Worm (Caenorhabditis elegans) whole organism, L1 larva: ENCODE data around the gene F42A10.6.
A peak's percentile ranks its signal among the peaks of the same experiment; 100 is the strongest.

Experiments used
- C04F5.9 ChIP-seq: sonication (generic microtip); optimal IDR thresholded peaks from 2 replicates; lab custom pipeline; 2016; ENCODE audit warnings: missing genetic modification characterization, missing compliant biosample characterization
- C16A3.4 ChIP-seq: fragments of 150-350 bp; optimal IDR thresholded peaks from 2 replicates; lab custom pipeline; 2014; ENCODE audit warnings: missing biosample characterization, missing genetic modification characterization
- alr-1 ChIP-seq: fragments of 200-800 bp; sonication (Bioruptor generic); optimal IDR thresholded peaks from 2 replicates; lab custom pipeline; 2018; ENCODE audit warnings: borderline replicate concordance, mild to moderate bottlenecking, missing genetic modification characterization, missing compliant biosample characterization
- blmp-1 ChIP-seq: fragments of 150-350 bp; optimal IDR thresholded peaks from 2 replicates; lab custom pipeline; 2014; ENCODE audit warnings: missing biosample characterization, missing genetic modification characterization
- ceh-8 ChIP-seq: fragments of 200-800 bp; sonication (Bioruptor generic); optimal IDR thresholded peaks from 2 replicates; lab custom pipeline; 2018; ENCODE audit warnings: mild to moderate bottlenecking, missing genetic modification characterization, moderate library complexity, missing compliant biosample characterization
- ceh-82 ChIP-seq, 3 experiments: fragments of 150-350 bp in 1 of 3; sonication (generic microtip) in 2 of 3; optimal IDR thresholded peaks; 2 replicates each; lab custom pipeline; 2014 to 2017; ENCODE audit warnings: missing biosample characterization in 3 of 3, missing genetic modification characterization in 3 of 3
- dpl-1 ChIP-seq, 3 experiments: fragments of 150-350 bp in 2 of 3; sonication (generic microtip) in 1 of 3; optimal IDR thresholded peaks; 2 replicates each; lab custom pipeline; 2014 to 2017; ENCODE audit warnings: missing biosample characterization in 3 of 3, missing genetic modification characterization in 3 of 3, missing genetic modification reagents in 3 of 3
- dsc-1 ChIP-seq: sonication (generic microtip); optimal IDR thresholded peaks from 2 replicates; lab custom pipeline; 2016; ENCODE audit warnings: mild to moderate bottlenecking, missing genetic modification characterization, missing compliant biosample characterization
- efl-3 ChIP-seq: fragments of 200-800 bp; sonication (Bioruptor generic); optimal IDR thresholded peaks from 2 replicates; lab custom pipeline; 2018; ENCODE audit warnings: mild to moderate bottlenecking, missing genetic modification characterization, missing compliant biosample characterization
- elt-2 ChIP-seq: sonication (generic microtip); optimal IDR thresholded peaks from 2 replicates; lab custom pipeline; 2016; ENCODE audit warnings: missing genetic modification characterization, mild to moderate bottlenecking, inconsistent platforms, missing compliant biosample characterization, missing genetic modification reagents
- fkh-10 ChIP-seq: sonication (generic microtip); optimal IDR thresholded peaks from 2 replicates; lab custom pipeline; 2017; ENCODE audit warnings: missing biosample characterization, missing genetic modification reagents, missing genetic modification characterization
- fkh-4 ChIP-seq: sonication (generic microtip); optimal IDR thresholded peaks from 2 replicates; lab custom pipeline; 2016; ENCODE audit warnings: missing compliant biosample characterization, missing genetic modification characterization, borderline replicate concordance
- fkh-8 ChIP-seq: sonication (generic microtip); optimal IDR thresholded peaks from 2 replicates; lab custom pipeline; 2016; ENCODE audit warnings: mild to moderate bottlenecking, missing genetic modification characterization, missing compliant biosample characterization
- hlh-17 ChIP-seq: fragments of 200-800 bp; sonication (Bioruptor generic); optimal IDR thresholded peaks from 2 replicates; lab custom pipeline; 2018; ENCODE audit warnings: missing genetic modification characterization, mild to moderate bottlenecking, missing compliant biosample characterization, moderate library complexity, borderline replicate concordance
- irx-1 ChIP-seq: sonication (generic microtip); optimal IDR thresholded peaks from 2 replicates; lab custom pipeline; 2016; ENCODE audit warnings: missing genetic modification characterization, missing compliant biosample characterization
- isw-1 ChIP-seq: fragments of 200-800 bp; sonication (Bioruptor generic); IDR thresholded peaks from 2 replicates; pipeline ENCODE4 v1.3.6; 2022; ENCODE audit warnings: missing genetic modification characterization, missing compliant biosample characterization
- jun-1 ChIP-seq: fragments of 150-350 bp; optimal IDR thresholded peaks from 2 replicates; lab custom pipeline; 2014; ENCODE audit warnings: missing biosample characterization, missing genetic modification reagents, missing genetic modification characterization
- lin-14 ChIP-seq: fragments of 200-800 bp; sonication (Bioruptor generic); optimal IDR thresholded peaks from 2 replicates; lab custom pipeline; 2018; ENCODE audit warnings: mild to moderate bottlenecking, missing genetic modification characterization, moderate library complexity, missing compliant biosample characterization
- lin-39 ChIP-seq: fragments of 150-350 bp; optimal IDR thresholded peaks from 2 replicates; lab custom pipeline; 2014; ENCODE audit warnings: missing biosample characterization, missing genetic modification reagents, missing genetic modification characterization
- lsy-2 ChIP-seq, 2 experiments: fragments of 150-350 bp; optimal IDR thresholded peaks; 2 replicates each; lab custom pipeline; 2014; ENCODE audit warnings: missing biosample characterization in 2 of 2, missing genetic modification characterization in 2 of 2
- mab-9 ChIP-seq: fragments of 200-800 bp; sonication (Bioruptor generic); IDR thresholded peaks from 2 replicates; pipeline ENCODE4 v1.3.6; 2022; ENCODE audit warnings: missing genetic modification reagents, missing genetic modification characterization, missing compliant biosample characterization
- mdl-1 ChIP-seq, 2 experiments: fragments of 150-350 bp; optimal IDR thresholded peaks; 2 replicates each; lab custom pipeline; 2014 to 2017; ENCODE audit warnings: missing biosample characterization in 2 of 2, missing genetic modification characterization in 2 of 2, inconsistent platforms in 1 of 2
- nhr-11 ChIP-seq: fragments of 150-350 bp; optimal IDR thresholded peaks from 2 replicates; lab custom pipeline; 2014; ENCODE audit warnings: missing biosample characterization, missing genetic modification characterization
- nhr-19 ChIP-seq: fragments of 200-800 bp; sonication (Bioruptor generic); conservative IDR thresholded peaks from 2 replicates; pipeline ENCODE4 v1.3.6; 2022; ENCODE audit warnings: missing genetic modification characterization, missing compliant biosample characterization
- nhr-28 ChIP-seq: fragments of 150-350 bp; optimal IDR thresholded peaks from 2 replicates; lab custom pipeline; 2014; ENCODE audit warnings: missing biosample characterization, missing genetic modification characterization
- nhr-47 ChIP-seq: sonication (generic microtip); optimal IDR thresholded peaks from 2 replicates; lab custom pipeline; 2016; ENCODE audit warnings: mild to moderate bottlenecking, missing genetic modification characterization, moderate library complexity, missing compliant biosample characterization
- nhr-71 ChIP-seq: sonication (generic microtip); optimal IDR thresholded peaks from 2 replicates; lab custom pipeline; 2016; ENCODE audit warnings: mild to moderate bottlenecking, missing genetic modification characterization, moderate library complexity, missing compliant biosample characterization
- nhr-77 ChIP-seq: fragments of 150-350 bp; optimal IDR thresholded peaks from 2 replicates; lab custom pipeline; 2014; ENCODE audit warnings: missing biosample characterization, missing genetic modification characterization
- nhr-84 ChIP-seq: sonication (generic microtip); optimal IDR thresholded peaks from 2 replicates; lab custom pipeline; 2017; ENCODE audit warnings: missing biosample characterization, missing genetic modification characterization
- nhr-85 ChIP-seq: sonication (generic microtip); peaks from one replicate; lab custom pipeline; 2016; ENCODE audit warnings: missing genetic modification characterization, inconsistent platforms, missing compliant biosample characterization
- pag-3 ChIP-seq: sonication (generic microtip); optimal IDR thresholded peaks from 2 replicates; lab custom pipeline; 2017; ENCODE audit warnings: missing genetic modification characterization, mild to moderate bottlenecking, missing compliant biosample characterization, antibody characterized with exemption, borderline replicate concordance; ENCODE audit not compliant: insufficient read depth
- pax-3 ChIP-seq: fragments of 200-800 bp; sonication (Bioruptor generic); optimal IDR thresholded peaks from 2 replicates; lab custom pipeline; 2018; ENCODE audit warnings: mild to moderate bottlenecking, missing genetic modification characterization, moderate library complexity, missing compliant biosample characterization
- pqm-1 ChIP-seq: sonication (generic microtip); optimal IDR thresholded peaks from 3 replicates; lab custom pipeline; 2017; ENCODE audit warnings: missing biosample characterization, missing genetic modification characterization
- snu-23 ChIP-seq: sonication (generic microtip); optimal IDR thresholded peaks from 2 replicates; lab custom pipeline; 2016; ENCODE audit warnings: missing genetic modification characterization, missing compliant biosample characterization
- swsn-7 ChIP-seq: sonication (generic microtip); optimal IDR thresholded peaks from 2 replicates; lab custom pipeline; 2016; ENCODE audit warnings: missing genetic modification characterization, missing compliant biosample characterization
- tbx-2 ChIP-seq: sonication (generic microtip); optimal IDR thresholded peaks from 2 replicates; lab custom pipeline; 2016; ENCODE audit warnings: missing genetic modification characterization, missing compliant biosample characterization
- unc-86 ChIP-seq: sonication (generic microtip); optimal IDR thresholded peaks from 2 replicates; lab custom pipeline; 2016; ENCODE audit warnings: missing genetic modification characterization, missing compliant biosample characterization
- xbp-1 ChIP-seq: sonication (generic microtip); optimal IDR thresholded peaks from 2 replicates; lab custom pipeline; 2016; ENCODE audit warnings: missing genetic modification characterization, missing compliant biosample characterization
- zag-1 ChIP-seq: fragments of 150-350 bp; optimal IDR thresholded peaks from 2 replicates; lab custom pipeline; 2014; ENCODE audit warnings: missing biosample characterization, missing genetic modification characterization
- zip-4 ChIP-seq: fragments of 200-800 bp; sonication (Bioruptor generic); optimal IDR thresholded peaks from 2 replicates; lab custom pipeline; 2018; ENCODE audit warnings: mild to moderate bottlenecking, missing genetic modification characterization, moderate library complexity, missing compliant biosample characterization

F42A10.6 gene

ce11 chrIII:6136178-6136577 lies 40.5 kb downstream of the F42A10.6 start, which contains the start of gene mvk-1:
mvk-1 (minus strand) TSS chrIII:6136278.
- no peak for TF ChIP-seq unc-86 (tag; lab: Kevin White, UChicago)
- TF ChIP-seq lsy-2 (tag; optimal IDR thresholded peaks at IDR 0.05; lab: Kevin White, UChicago): peak in 1 of 2 experiments; percentile 12
- no peak for TF ChIP-seq pax-3
- TF ChIP-seq xbp-1 (tag; lab: Kevin White, UChicago): no peak
- TF ChIP-seq nhr-85 (tag; lab: Kevin White, UChicago): no peak
- TF ChIP-seq alr-1 (tag; lab: Kevin White, UChicago): no peak
- no peak for TF ChIP-seq zip-4 (GFP tag; lab: Kevin White, UChicago)
- no peak for TF ChIP-seq nhr-19
- TF ChIP-seq, all 84 proteins: peak for 1

ce11 chrIII:6135211-6135610 lies 41.5 kb downstream of the F42A10.6 start:
- peak; percentile 83 for TF ChIP-seq lin-14 (GFP tag; lab: Kevin White, UChicago)
- TF ChIP-seq fkh-10 (GFP tag; lab: Kevin White, UChicago): peak; percentile 68
- no peak for TF ChIP-seq fkh-4 (tag; lab: Kevin White, UChicago)
- peak in 1 of 3 experiments; percentile 57 for TF ChIP-seq ceh-82 (tag; optimal IDR thresholded peaks at IDR 0.05; lab: Kevin White, UChicago)
- TF ChIP-seq nhr-85 (tag; lab: Kevin White, UChicago): no peak
- TF ChIP-seq nhr-71 (tag; lab: Kevin White, UChicago): peak; percentile 15
- no peak for TF ChIP-seq jun-1 (tag; lab: Kevin White, UChicago)
- peak; percentile 5 for TF ChIP-seq swsn-7 (tag; lab: Kevin White, UChicago)
- no peak for TF ChIP-seq C16A3.4 (tag; lab: Kevin White, UChicago)
- TF ChIP-seq zag-1 (tag; lab: Kevin White, UChicago): no peak
- peak; percentile 20 for TF ChIP-seq tbx-2 (tag; lab: Kevin White, UChicago)
- no peak for TF ChIP-seq pag-3

ce11 chrIII:6134111-6134510 lies 42.5 kb downstream of the F42A10.6 start:
- TF ChIP-seq dsc-1 (peak; percentile 75), nhr-71 (tag; lab: Kevin White, UChicago) (no peak)

ce11 chrIII:6133389-6133789 lies 43.3 kb downstream of the F42A10.6 start:
- peak; percentile 40 for TF ChIP-seq elt-2
- peak; percentile 79 for TF ChIP-seq ceh-8 (GFP tag; lab: Kevin White, UChicago)
- peak; percentile 49 for TF ChIP-seq blmp-1
- TF ChIP-seq dpl-1 (GFP tag; optimal IDR thresholded peaks at IDR 0.05; lab: Kevin White, UChicago): peak in 1 of 3 experiments; percentile 1
- peak; percentile 70 for TF ChIP-seq nhr-47 (tag; lab: Kevin White, UChicago)
- peak; percentile 75 for TF ChIP-seq pax-3
- TF ChIP-seq nhr-71 (tag; lab: Kevin White, UChicago): peak; percentile 41
- peak in 1 of 3 experiments; percentile 2 for TF ChIP-seq ceh-82 (tag; optimal IDR thresholded peaks at IDR 0.05; lab: Kevin White, UChicago)
- peak in 1 of 2 experiments; percentile 21 for TF ChIP-seq lsy-2 (tag; optimal IDR thresholded peaks at IDR 0.05; lab: Kevin White, UChicago)
- TF ChIP-seq xbp-1 (tag; lab: Kevin White, UChicago): peak; percentile 5
- peak; percentile 79 for TF ChIP-seq nhr-85 (tag; lab: Kevin White, UChicago)
- peak; percentile 50 for TF ChIP-seq zip-4 (GFP tag; lab: Kevin White, UChicago)
- TF ChIP-seq tbx-2 (tag; lab: Kevin White, UChicago): peak; percentile 44
- TF ChIP-seq unc-86 (tag; lab: Kevin White, UChicago): peak; percentile 70
- TF ChIP-seq lin-14 (GFP tag; lab: Kevin White, UChicago): peak; percentile 94
- TF ChIP-seq nhr-19: peak; percentile 42; the same call in 1 of the 2 replicates
- peak; percentile 46 for TF ChIP-seq irx-1 (tag; lab: Kevin White, UChicago)
- TF ChIP-seq fkh-8 (tag; lab: Kevin White, UChicago): peak; percentile 73
- peak; percentile 62 for TF ChIP-seq swsn-7 (tag; lab: Kevin White, UChicago)
- 0 out of 2 replicates have a peak, but pooled peaks have one; percentile 22 for TF ChIP-seq isw-1 (GFP tag; lab: Robert Waterston, UW)
- peak; percentile 65 for TF ChIP-seq fkh-10 (GFP tag; lab: Kevin White, UChicago)
- peak; percentile 60 for TF ChIP-seq hlh-17
- TF ChIP-seq, all 84 proteins: peak for 22; not testable (repeated sequence) for 62

ce11 chrIII:6132068-6132467 lies 44.6 kb downstream of the F42A10.6 start:
- TF ChIP-seq pqm-1 (tag; lab: Kevin White, UChicago) (no peak), lin-14 (GFP tag; lab: Kevin White, UChicago) (peak; percentile 81), C04F5.9 (no peak), nhr-77 (peak; percentile 9), fkh-4 (tag; lab: Kevin White, UChicago) (no peak), snu-23 (GFP tag; lab: Kevin White, UChicago) (peak; percentile 9), swsn-7 (tag; lab: Kevin White, UChicago) (no peak), lin-39 (tag; lab: Kevin White, UChicago) (no peak), blmp-1 (peak; percentile 69), efl-3 (GFP tag; lab: Kevin White, UChicago) (peak; percentile 43), lsy-2 (tag; optimal IDR thresholded peaks at IDR 0.05; lab: Kevin White, UChicago) (peak in 1 of 2 experiments; percentile 6), nhr-28 (tag; lab: Kevin White, UChicago) (no peak), mab-9 (GFP tag; lab: Robert Waterston, UW) (no peak), nhr-85 (tag; lab: Kevin White, UChicago) (peak; percentile 91), mdl-1 (tag; optimal IDR thresholded peaks at IDR 0.05; lab: Kevin White, UChicago) (no peak), ceh-82 (tag; optimal IDR thresholded peaks at IDR 0.05; lab: Kevin White, UChicago) (no peak), ceh-8 (GFP tag; lab: Kevin White, UChicago) (no peak), nhr-84 (tag; lab: Kevin White, UChicago) (no peak), nhr-11 (no peak)
